Fruit fly (Drosophila melanogaster) S2 (cell line): Measurements from ENCODE around the gene Or10a.

Experiments used
- CG8478 ChIP-seq: fragments of >200 bp; optimal IDR thresholded peaks from 2 replicates; lab custom pipeline; 2018
- CTCF ChIP-seq, 2 experiments: fragments of >200 bp; optimal IDR thresholded peaks; 2 replicates each; lab custom pipeline; 2018

DNA sequence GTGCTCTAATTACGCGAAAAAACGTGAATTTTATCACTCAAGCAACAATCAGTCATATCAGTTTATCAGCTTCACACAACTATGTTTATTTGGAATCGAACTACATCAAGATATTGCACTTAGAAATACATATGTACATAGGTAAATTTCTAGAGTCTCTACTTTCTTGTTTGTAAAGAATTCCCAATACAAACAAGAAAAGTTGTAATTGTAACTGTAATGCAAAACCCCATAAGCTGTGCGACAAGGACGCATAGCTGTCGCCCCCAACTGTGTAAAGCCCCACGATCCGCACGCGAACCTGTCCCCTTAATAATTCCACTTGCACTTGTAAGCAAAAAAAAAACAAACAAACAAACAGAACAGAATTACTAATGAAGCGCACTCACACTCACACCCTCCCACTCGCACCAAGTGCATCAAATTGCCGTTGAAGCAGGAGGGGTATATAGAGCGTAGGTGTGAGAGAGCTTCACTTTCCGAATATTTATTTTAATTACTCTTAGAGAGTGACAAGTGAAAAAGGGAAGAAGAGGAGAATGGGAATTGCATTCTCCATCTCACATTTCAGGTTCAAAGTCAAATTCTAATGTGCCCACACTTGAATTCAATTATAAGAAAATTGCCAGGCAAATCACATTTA is 8.9 kb upstream of the Or10a start:
- TF ChIP-seq CG8478 (lab: Kevin White, UChicago) (no peak), CTCF (optimal IDR thresholded peaks at IDR 0.05; lab: Kevin White, UChicago) (no peak)
